Worm (Caenorhabditis elegans) whole organism, late embryonic: ENCODE data around the gene T23G4.127.

Experiments used
- C08G9.2 ChIP-seq: sonication (generic microtip); optimal IDR thresholded peaks from 2 replicates; lab custom pipeline; 2016; ENCODE audit warnings: mild to moderate bottlenecking, missing genetic modification characterization, moderate library complexity, missing compliant biosample characterization
- F13H6.1 ChIP-seq: sonication (generic microtip); optimal IDR thresholded peaks from 2 replicates; lab custom pipeline; 2016; ENCODE audit warnings: missing genetic modification characterization, missing compliant biosample characterization
- K02D7.2 ChIP-seq: sonication (generic microtip); optimal IDR thresholded peaks from 2 replicates; lab custom pipeline; 2017; ENCODE audit warnings: mild to moderate bottlenecking, missing genetic modification characterization, missing compliant biosample characterization
- Y22D7AL.16 ChIP-seq: sonication (generic microtip); optimal IDR thresholded peaks from 2 replicates; lab custom pipeline; 2016; ENCODE audit warnings: missing genetic modification characterization, missing compliant biosample characterization
- ama-1 ChIP-seq: fragments of 150-350 bp; optimal IDR thresholded peaks from 2 replicates; lab custom pipeline; 2014
- ceh-18 ChIP-seq: sonication (generic microtip); optimal IDR thresholded peaks from 2 replicates; lab custom pipeline; 2016; ENCODE audit warnings: missing genetic modification characterization, missing compliant biosample characterization
- ceh-19 ChIP-seq: fragments of 200-800 bp; sonication (Bioruptor generic); optimal IDR thresholded peaks from 2 replicates; lab custom pipeline; 2018; ENCODE audit warnings: mild to moderate bottlenecking, missing genetic modification characterization, missing compliant biosample characterization
- ceh-2 ChIP-seq: sonication (generic microtip); optimal IDR thresholded peaks from 2 replicates; lab custom pipeline; 2016; ENCODE audit warnings: missing genotype, missing genetic modification characterization, missing compliant biosample characterization
- ceh-24 ChIP-seq: sonication (generic microtip); optimal IDR thresholded peaks from 2 replicates; lab custom pipeline; 2016; ENCODE audit warnings: mild to moderate bottlenecking, missing genetic modification characterization, missing compliant biosample characterization
- ceh-30 ChIP-seq: fragments of 150-350 bp; optimal IDR thresholded peaks from 2 replicates; lab custom pipeline; 2014; ENCODE audit warnings: missing biosample characterization, missing genetic modification characterization
- ceh-34 ChIP-seq: sonication (generic microtip); optimal IDR thresholded peaks from 2 replicates; lab custom pipeline; 2016; ENCODE audit warnings: mild to moderate bottlenecking, missing genetic modification characterization, missing compliant biosample characterization
- ceh-48 ChIP-seq: sonication (generic microtip); optimal IDR thresholded peaks from 2 replicates; lab custom pipeline; 2016; ENCODE audit warnings: missing genetic modification characterization, inconsistent platforms, missing compliant biosample characterization
- ceh-9 ChIP-seq: sonication (generic microtip); optimal IDR thresholded peaks from 2 replicates; lab custom pipeline; 2016; ENCODE audit warnings: mild to moderate bottlenecking, missing genetic modification characterization, inconsistent platforms, missing compliant biosample characterization
- dmd-4 ChIP-seq: sonication (generic microtip); optimal IDR thresholded peaks from 2 replicates; lab custom pipeline; 2016; ENCODE audit warnings: borderline replicate concordance, missing genetic modification characterization, missing compliant biosample characterization
- elt-2 ChIP-seq: sonication (generic microtip); optimal IDR thresholded peaks from 2 replicates; lab custom pipeline; 2016; ENCODE audit warnings: missing genetic modification reagents, missing genetic modification characterization, missing compliant biosample characterization
- ets-4 ChIP-seq: sonication (generic microtip); optimal IDR thresholded peaks from 2 replicates; lab custom pipeline; 2016; ENCODE audit warnings: missing genetic modification characterization, missing compliant biosample characterization
- eyg-1 ChIP-seq: sonication (generic microtip); optimal IDR thresholded peaks from 2 replicates; lab custom pipeline; 2016; ENCODE audit warnings: missing genotype, missing genetic modification characterization, missing compliant biosample characterization
- hlh-8 ChIP-seq: sonication (generic microtip); optimal IDR thresholded peaks from 2 replicates; lab custom pipeline; 2016; ENCODE audit warnings: missing genotype, missing genetic modification characterization, missing compliant biosample characterization
- lim-6 ChIP-seq: sonication (generic microtip); optimal IDR thresholded peaks from 2 replicates; lab custom pipeline; 2016; ENCODE audit warnings: missing genetic modification characterization, missing compliant biosample characterization
- lin-11 ChIP-seq: fragments of 200-800 bp; sonication (Bioruptor generic); optimal IDR thresholded peaks from 2 replicates; lab custom pipeline; 2018; ENCODE audit warnings: mild to moderate bottlenecking, missing genetic modification characterization, missing compliant biosample characterization
- mec-3 ChIP-seq: sonication (generic microtip); optimal IDR thresholded peaks from 2 replicates; lab custom pipeline; 2016; ENCODE audit warnings: borderline replicate concordance, missing genetic modification characterization, missing compliant biosample characterization
- nfya-1 ChIP-seq: sonication (generic microtip); optimal IDR thresholded peaks from 2 replicates; lab custom pipeline; 2017; ENCODE audit warnings: missing genetic modification characterization, mild to moderate bottlenecking, missing compliant biosample characterization, antibody characterized with exemption, moderate library complexity
- nhr-11 ChIP-seq: fragments of 150-350 bp; optimal IDR thresholded peaks from 2 replicates; lab custom pipeline; 2014; ENCODE audit warnings: missing biosample characterization, missing genetic modification characterization
- nhr-232 ChIP-seq: sonication (generic microtip); optimal IDR thresholded peaks from 2 replicates; lab custom pipeline; 2016; ENCODE audit warnings: missing genetic modification characterization, missing compliant biosample characterization
- npax-4 ChIP-seq: sonication (generic microtip); optimal IDR thresholded peaks from 2 replicates; lab custom pipeline; 2016; ENCODE audit warnings: missing genetic modification characterization, missing compliant biosample characterization
- odd-2 ChIP-seq: sonication (generic microtip); optimal IDR thresholded peaks from 2 replicates; lab custom pipeline; 2017; ENCODE audit warnings: antibody characterized with exemption, mild to moderate bottlenecking, missing genetic modification characterization, missing compliant biosample characterization
- pha-2 ChIP-seq: sonication (generic microtip); optimal IDR thresholded peaks from 2 replicates; lab custom pipeline; 2017; ENCODE audit warnings: mild to moderate bottlenecking, missing genetic modification characterization, missing compliant biosample characterization
- pqm-1 ChIP-seq: sonication (generic microtip); optimal IDR thresholded peaks from 2 replicates; lab custom pipeline; 2016; ENCODE audit warnings: missing genetic modification characterization, missing compliant biosample characterization
- pros-1 ChIP-seq: fragments of 150-350 bp; optimal IDR thresholded peaks from 2 replicates; lab custom pipeline; 2014; ENCODE audit warnings: missing biosample characterization, missing genetic modification reagents, missing genetic modification characterization
- rnt-1 ChIP-seq: sonication (generic microtip); optimal IDR thresholded peaks from 2 replicates; lab custom pipeline; 2016; ENCODE audit warnings: missing genetic modification characterization, missing compliant biosample characterization
- sdc-2 ChIP-seq: sonication (generic microtip); optimal IDR thresholded peaks from 2 replicates; lab custom pipeline; 2016; ENCODE audit warnings: missing genotype, missing genetic modification characterization, missing compliant biosample characterization
- sox-4 ChIP-seq: sonication (generic microtip); optimal IDR thresholded peaks from 2 replicates; lab custom pipeline; 2017; ENCODE audit warnings: mild to moderate bottlenecking, missing genetic modification characterization, inconsistent platforms, missing compliant biosample characterization
- tbx-2 ChIP-seq: sonication (generic microtip); optimal IDR thresholded peaks from 2 replicates; lab custom pipeline; 2016; ENCODE audit warnings: missing genetic modification characterization, missing compliant biosample characterization
- unc-55 ChIP-seq: sonication (generic microtip); optimal IDR thresholded peaks from 2 replicates; lab custom pipeline; 2017; ENCODE audit warnings: missing biosample characterization, missing genetic modification reagents, missing genetic modification characterization
- unc-86 ChIP-seq: sonication (generic microtip); optimal IDR thresholded peaks from 2 replicates; lab custom pipeline; 2016; ENCODE audit warnings: missing genetic modification characterization, missing compliant biosample characterization
- ztf-16 ChIP-seq: sonication (generic microtip); optimal IDR thresholded peaks from 2 replicates; lab custom pipeline; 2017; ENCODE audit warnings: missing genetic modification characterization, missing compliant biosample characterization

Gene T23G4.127

DNA sequence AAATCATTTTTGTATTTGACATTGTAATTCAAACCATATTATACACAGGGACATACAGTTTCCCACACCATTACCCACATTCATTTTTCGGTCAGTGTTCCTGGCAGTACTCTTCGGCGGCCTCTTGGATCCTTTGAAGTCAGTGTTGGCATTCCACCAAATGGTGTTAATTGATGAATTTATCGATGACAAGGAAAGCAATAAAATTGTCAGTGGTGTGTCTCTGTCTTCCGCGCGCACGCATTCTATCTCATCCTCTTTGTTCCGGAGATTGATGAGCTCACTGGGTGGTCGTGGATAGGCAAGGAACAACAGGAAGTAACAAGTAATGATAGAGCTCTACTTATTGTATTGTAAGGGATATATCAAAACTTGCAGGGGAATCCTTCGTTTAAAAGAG is 11.9 kb upstream of the T23G4.127 start:
- TF ChIP-seq ceh-2 (tag; lab: Kevin White, UChicago) (no peak), unc-55 (GFP tag; lab: Kevin White, UChicago) (peak; percentile 77)

DNA sequence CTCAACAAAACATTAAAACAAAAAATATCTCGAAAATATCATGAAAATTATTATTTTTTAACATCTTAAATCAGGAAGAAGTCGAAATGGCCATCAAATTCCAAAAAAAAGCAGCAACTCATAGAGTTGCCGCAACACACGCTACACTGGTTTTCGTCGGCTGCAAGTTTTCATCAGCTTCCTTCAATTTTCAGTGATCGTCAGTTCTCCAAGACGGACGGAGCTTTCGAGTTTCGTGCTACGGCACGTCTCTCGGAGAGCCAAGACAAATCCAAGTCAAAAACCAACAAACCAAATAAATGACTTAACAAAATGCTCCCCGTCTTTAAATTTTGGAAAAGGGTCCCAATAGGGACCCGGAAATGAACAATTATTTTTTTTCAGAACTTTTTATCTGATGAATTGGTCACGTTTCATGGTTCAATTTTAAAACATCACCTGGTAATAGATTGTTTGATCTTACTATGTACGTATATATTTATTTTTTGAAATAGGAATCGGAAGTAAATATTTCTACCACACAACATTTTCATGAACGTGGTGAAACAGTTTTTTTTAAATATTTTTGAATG is 10.7 kb upstream of the T23G4.127 start:
- TF ChIP-seq ceh-48 (no peak), mec-3 (tag; lab: Kevin White, UChicago) (no peak), pha-2 (tag; lab: Kevin White, UChicago) (no peak), ets-4 (tag; lab: Kevin White, UChicago) (no peak), nhr-11 (tag; lab: Kevin White, UChicago) (no peak), lin-11 (tag; lab: Kevin White, UChicago) (no peak), tbx-2 (tag; lab: Kevin White, UChicago) (no peak), unc-86 (tag; lab: Kevin White, UChicago) (no peak), npax-4 (tag; lab: Kevin White, UChicago) (no peak), sdc-2 (tag; lab: Kevin White, UChicago) (no peak), ceh-2 (tag; lab: Kevin White, UChicago) (no peak), odd-2 (no peak), ceh-9 (no peak), ztf-16 (tag; lab: Kevin White, UChicago) (no peak), K02D7.2 (tag; lab: Kevin White, UChicago) (no peak), ceh-19 (GFP tag; lab: Kevin White, UChicago) (no peak), rnt-1 (tag; lab: Kevin White, UChicago) (no peak), ceh-24 (tag; lab: Kevin White, UChicago) (no peak), sox-4 (tag; lab: Kevin White, UChicago) (no peak)

DNA sequence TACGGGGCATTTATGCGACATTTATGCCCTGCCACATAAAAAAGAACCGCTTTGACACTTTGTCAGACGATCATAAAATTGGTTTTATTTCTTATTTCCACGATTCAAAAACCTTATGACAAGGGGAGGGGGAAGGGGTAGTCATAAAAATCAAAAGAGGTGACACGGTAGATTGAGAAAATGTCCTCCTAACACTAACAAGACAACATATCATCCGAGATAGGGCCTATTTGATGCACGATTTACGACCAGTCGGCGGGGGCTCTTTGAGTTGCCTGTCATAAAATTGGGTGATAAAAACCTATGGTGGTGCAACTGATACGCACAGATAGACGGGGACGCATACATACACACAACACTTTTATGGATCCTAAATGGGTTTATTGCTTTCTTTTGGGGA is 9.4 kb upstream of the T23G4.127 start:
- TF ChIP-seq elt-2 (tag; lab: Kevin White, UChicago): peak; percentile 89
- peak; percentile 17 for TF ChIP-seq pqm-1
- peak; percentile 1 for TF ChIP-seq tbx-2 (tag; lab: Kevin White, UChicago)
- TF ChIP-seq lin-11 (tag; lab: Kevin White, UChicago): no peak
- no peak for TF ChIP-seq ceh-34 (tag; lab: Kevin White, UChicago)
- peak; percentile 38 for TF ChIP-seq unc-55 (GFP tag; lab: Kevin White, UChicago)
- TF ChIP-seq, all 69 proteins: peak for 4

DNA sequence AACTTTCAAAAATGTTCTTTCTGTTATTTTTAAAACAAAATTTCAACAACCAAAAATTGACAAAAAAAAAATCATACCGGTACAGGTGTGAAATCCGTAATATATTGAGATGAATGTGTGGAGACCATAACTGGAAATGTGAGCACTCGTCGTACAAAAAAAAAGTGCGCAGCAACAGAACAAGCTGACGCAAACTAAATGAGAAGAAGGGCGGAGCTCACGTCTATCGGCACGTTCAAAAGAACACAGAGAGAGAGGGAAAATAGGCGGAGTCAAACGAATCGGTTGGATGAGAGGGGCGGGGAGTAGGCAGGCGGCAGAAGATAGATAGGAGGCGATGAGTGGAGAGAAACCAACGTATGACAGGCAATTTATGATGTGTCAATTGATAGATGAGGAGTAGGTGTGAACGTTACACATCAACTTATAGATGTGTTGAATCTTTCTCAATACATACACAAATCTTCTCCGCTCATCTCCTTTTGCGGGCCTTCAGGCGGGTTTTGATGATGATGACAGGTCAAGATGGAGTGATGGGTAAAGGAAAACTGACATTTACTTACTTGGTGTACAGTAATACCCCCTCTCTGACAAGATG is 5.4 kb upstream of the T23G4.127 start, which contains the start of gene tlp-1:
Gene tlp-1 (minus strand): TSS at position 255 of the 598 bp plus-strand sequence.
- TF ChIP-seq dmd-4 (tag; lab: Kevin White, UChicago): no peak
- TF ChIP-seq ama-1 (lab: Kevin White, UChicago): no peak
- TF ChIP-seq lin-11 (tag; lab: Kevin White, UChicago): no peak
- no peak for TF ChIP-seq ceh-19 (GFP tag; lab: Kevin White, UChicago)
- TF ChIP-seq ceh-18 (tag; lab: Kevin White, UChicago): peak; percentile 42
- peak; percentile 65 for TF ChIP-seq tbx-2 (tag; lab: Kevin White, UChicago)
- TF ChIP-seq nfya-1 (tag; lab: Kevin White, UChicago): peak; percentile 87
- TF ChIP-seq ceh-9: no peak
- TF ChIP-seq ceh-34 (tag; lab: Kevin White, UChicago): no peak
- no peak for TF ChIP-seq eyg-1
- TF ChIP-seq pros-1: no peak
- peak; percentile 87 for TF ChIP-seq rnt-1 (tag; lab: Kevin White, UChicago)
- peak; percentile 99 for TF ChIP-seq unc-55 (GFP tag; lab: Kevin White, UChicago)
- no peak for TF ChIP-seq mec-3 (tag; lab: Kevin White, UChicago)
- no peak for TF ChIP-seq hlh-8
- TF ChIP-seq ceh-30 (tag; lab: Kevin White, UChicago): no peak
- peak; percentile 46 for TF ChIP-seq C08G9.2 (tag; lab: Kevin White, UChicago)
- TF ChIP-seq, all 69 proteins: peak for 6

DNA sequence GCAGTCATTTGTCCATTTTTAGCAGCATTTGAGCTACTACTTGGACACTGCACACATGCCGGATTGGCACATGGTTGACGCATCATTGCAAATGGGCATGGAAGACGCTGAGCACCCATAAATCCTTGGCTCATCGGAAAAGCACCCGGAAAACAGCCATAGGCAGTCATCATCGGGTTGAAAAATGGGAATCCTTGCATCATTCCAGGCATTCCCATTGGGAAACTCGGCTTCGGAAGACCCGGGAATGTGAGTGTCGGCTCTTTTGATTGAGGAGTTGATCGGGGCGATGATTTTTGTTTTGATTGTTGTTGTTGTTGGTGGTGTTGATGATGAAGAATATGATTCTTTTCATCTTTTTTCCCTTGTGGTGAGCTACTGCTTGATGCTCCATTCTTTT is 4.2 kb upstream of the T23G4.127 start:
- no peak for TF ChIP-seq sdc-2 (tag; lab: Kevin White, UChicago)
- TF ChIP-seq F13H6.1 (tag; lab: Kevin White, UChicago): no peak
- no peak for TF ChIP-seq pha-2 (tag; lab: Kevin White, UChicago)
- no peak for TF ChIP-seq ama-1 (lab: Kevin White, UChicago)
- no peak for TF ChIP-seq dmd-4 (tag; lab: Kevin White, UChicago)
- no peak for TF ChIP-seq lim-6
- no peak for TF ChIP-seq nhr-232 (tag; lab: Kevin White, UChicago)
- no peak for TF ChIP-seq Y22D7AL.16 (tag; lab: Kevin White, UChicago)
- no peak for TF ChIP-seq lin-11 (tag; lab: Kevin White, UChicago)
